Fruit fly (Drosophila melanogaster) Kc167 (cell line): ENCODE measurements around the gene CG1943.
A peak's percentile ranks its signal among the peaks of the same experiment; 100 is the strongest.

Source experiments
- Sin3A ChIP-seq: fragments of >200 bp; optimal IDR thresholded peaks from 2 replicates; lab custom pipeline; 2018; ENCODE audit warnings: missing external identifiers
- h ChIP-seq: fragments of >200 bp; optimal IDR thresholded peaks from 3 replicates; lab custom pipeline; 2018; ENCODE audit warnings: missing external identifiers
- insv ChIP-seq: fragments of >200 bp; optimal IDR thresholded peaks from 3 replicates; lab custom pipeline; 2018; ENCODE audit warnings: missing external identifiers
- psq ChIP-seq: fragments of >200 bp; optimal IDR thresholded peaks from 2 replicates; lab custom pipeline; 2017; ENCODE audit warnings: missing external identifiers
- ttk ChIP-seq: sonication (Bioruptor generic); optimal IDR thresholded peaks from 2 replicates; lab custom pipeline; 2017; ENCODE audit warnings: missing external identifiers

DNA sequence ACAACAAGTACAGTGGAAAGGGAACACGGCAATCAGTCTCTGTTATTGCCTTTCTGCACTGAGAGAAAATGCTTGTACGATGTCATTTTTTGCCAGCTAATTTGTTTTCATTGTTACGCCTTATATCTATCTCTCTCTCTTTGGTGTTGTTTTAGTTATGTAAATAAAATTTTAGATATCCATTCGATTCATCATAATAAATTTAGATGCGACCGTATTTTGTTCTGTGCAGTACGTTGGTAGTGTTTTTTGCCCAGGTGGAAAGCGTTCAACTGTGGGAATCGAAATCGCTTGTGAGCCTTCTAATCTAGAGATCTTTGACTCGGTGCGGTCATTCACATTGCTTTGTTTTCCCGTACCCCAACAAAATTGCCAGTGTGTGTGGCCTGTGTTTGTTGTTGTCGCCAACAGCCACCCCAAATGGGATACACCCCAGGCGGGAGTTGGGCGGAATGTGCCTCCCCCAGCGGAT, 1.1 kb downstream of the CG1943 start:
- TF ChIP-seq h (lab: Kevin White, UChicago) (no peak), psq (lab: Kevin White, UChicago) (no peak), ttk (lab: Kevin White, UChicago) (peak; percentile 55), insv (lab: Kevin White, UChicago) (no peak), Sin3A (lab: Kevin White, UChicago) (no peak)
